Fruit fly (Drosophila melanogaster): ENCODE data around the gene Rbfox1.

Rbfox1 gene

dm6 chr3L:10517451-10518385 is 36.5 kb downstream of the Rbfox1 start:
- no peak for TF ChIP-seq EcR (GFP tag; optimal IDR thresholded peaks at IDR 0.05)
- no peak for TF ChIP-seq CG8478 (optimal IDR thresholded peaks at IDR 0.05)
- TF ChIP-seq usp (GFP tag; optimal IDR thresholded peaks at IDR 0.05) = no peak
- no peak for TF ChIP-seq Dll (optimal IDR thresholded peaks at IDR 0.05)
- TF ChIP-seq psq (optimal IDR thresholded peaks at IDR 0.05) = no peak
- no peak for TF ChIP-seq pan (optimal IDR thresholded peaks at IDR 0.05)

- TF ChIP-seq EcR (GFP tag; optimal IDR thresholded peaks at IDR 0.05) (no peak), usp (GFP tag; optimal IDR thresholded peaks at IDR 0.05) (no peak), psq (optimal IDR thresholded peaks at IDR 0.05) (no peak), pan (optimal IDR thresholded peaks at IDR 0.05) (no peak), CG8478 (optimal IDR thresholded peaks at IDR 0.05) (no peak), Dll (optimal IDR thresholded peaks at IDR 0.05) (no peak)
Measured at dm6 chr3L:10518945-10519344, 37.7 kb downstream of the Rbfox1 start.

dm6 chr3L:10521624-10522023 is 40.4 kb downstream of the Rbfox1 start:
- TF ChIP-seq Dll (optimal IDR thresholded peaks at IDR 0.05) = no peak
- TF ChIP-seq EcR (GFP tag; optimal IDR thresholded peaks at IDR 0.05) = peak; percentile 33 to 74

- TF ChIP-seq usp (GFP tag; optimal IDR thresholded peaks at IDR 0.05) (no peak), CG8478 (optimal IDR thresholded peaks at IDR 0.05) (no peak), Dll (optimal IDR thresholded peaks at IDR 0.05) (no peak), EcR (GFP tag; optimal IDR thresholded peaks at IDR 0.05) (no peak), psq (optimal IDR thresholded peaks at IDR 0.05) (no peak), pan (optimal IDR thresholded peaks at IDR 0.05) (no peak)
Measured at dm6 chr3L:10522391-10523214, 41.4 kb downstream of the Rbfox1 start.

- no peak for TF ChIP-seq pan (optimal IDR thresholded peaks at IDR 0.05)
- no peak for TF ChIP-seq EcR (GFP tag; optimal IDR thresholded peaks at IDR 0.05)
- TF ChIP-seq psq (optimal IDR thresholded peaks at IDR 0.05) = no peak
- no peak for TF ChIP-seq CG8478 (optimal IDR thresholded peaks at IDR 0.05)
- no peak for TF ChIP-seq Dll (optimal IDR thresholded peaks at IDR 0.05)
- TF ChIP-seq usp (GFP tag; optimal IDR thresholded peaks at IDR 0.05) = no peak
Measured at dm6 chr3L:10525168-10525567, 44.0 kb downstream of the Rbfox1 start.

dm6 chr3L:10525641-10526382 is 44.6 kb downstream of the Rbfox1 start:
- TF ChIP-seq psq (optimal IDR thresholded peaks at IDR 0.05) (no peak), pan (optimal IDR thresholded peaks at IDR 0.05) (no peak), EcR (GFP tag; optimal IDR thresholded peaks at IDR 0.05) (no peak), Dll (optimal IDR thresholded peaks at IDR 0.05) (no peak), usp (GFP tag; optimal IDR thresholded peaks at IDR 0.05) (no peak), CG8478 (optimal IDR thresholded peaks at IDR 0.05) (no peak)

dm6 chr3L:10528251-10528650 is 47.0 kb downstream of the Rbfox1 start:
- TF ChIP-seq CG8478 (optimal IDR thresholded peaks at IDR 0.05) (no peak), psq (optimal IDR thresholded peaks at IDR 0.05) (no peak), Dll (optimal IDR thresholded peaks at IDR 0.05) (no peak), pan (optimal IDR thresholded peaks at IDR 0.05) (no peak), usp (GFP tag; optimal IDR thresholded peaks at IDR 0.05) (no peak), EcR (GFP tag; optimal IDR thresholded peaks at IDR 0.05) (no peak)

- TF ChIP-seq EcR (GFP tag; optimal IDR thresholded peaks at IDR 0.05) (peak; percentile 25 to 95), pan (optimal IDR thresholded peaks at IDR 0.05) (no peak), usp (GFP tag; optimal IDR thresholded peaks at IDR 0.05) (no peak), psq (optimal IDR thresholded peaks at IDR 0.05) (no peak), CG8478 (optimal IDR thresholded peaks at IDR 0.05) (no peak), Dll (optimal IDR thresholded peaks at IDR 0.05) (no peak)
Measured at dm6 chr3L:10531059-10531458, 49.8 kb downstream of the Rbfox1 start.

- no peak for TF ChIP-seq pan (optimal IDR thresholded peaks at IDR 0.05)
- no peak for TF ChIP-seq Dll (optimal IDR thresholded peaks at IDR 0.05)
- TF ChIP-seq EcR (GFP tag; optimal IDR thresholded peaks at IDR 0.05) = no peak
Measured at dm6 chr3L:10531907-10532581, 50.8 kb downstream of the Rbfox1 start.

- TF ChIP-seq EcR (GFP tag; optimal IDR thresholded peaks at IDR 0.05) (no peak), psq (optimal IDR thresholded peaks at IDR 0.05) (no peak)
Measured at dm6 chr3L:10533878-10534277, 52.7 kb downstream of the Rbfox1 start.

- no peak for TF ChIP-seq CG8478 (optimal IDR thresholded peaks at IDR 0.05)
- no peak for TF ChIP-seq psq (optimal IDR thresholded peaks at IDR 0.05)
- no peak for TF ChIP-seq Dll (optimal IDR thresholded peaks at IDR 0.05)
- no peak for TF ChIP-seq EcR (GFP tag; optimal IDR thresholded peaks at IDR 0.05)
- TF ChIP-seq usp (GFP tag; optimal IDR thresholded peaks at IDR 0.05) = no peak
- TF ChIP-seq pan (optimal IDR thresholded peaks at IDR 0.05) = no peak
Measured at dm6 chr3L:10535105-10535504, 53.9 kb downstream of the Rbfox1 start.
